Worm (Caenorhabditis elegans) whole organism, L2 larva: ENCODE data around the gene ugt-41.

Source experiments
- ama-1 ChIP-seq: fragments of 150-350 bp; optimal IDR thresholded peaks from 2 replicates; lab custom pipeline; 2018; ENCODE audit warnings: inconsistent platforms
- ceh-16 ChIP-seq: fragments of 150-350 bp; optimal IDR thresholded peaks from 2 replicates; lab custom pipeline; 2014; ENCODE audit warnings: missing biosample characterization, missing genetic modification characterization
- ceh-82 ChIP-seq: fragments of 150-350 bp; optimal IDR thresholded peaks from 2 replicates; lab custom pipeline; 2014; ENCODE audit warnings: missing biosample characterization, missing genetic modification characterization
- egl-27 ChIP-seq: sonication (generic microtip); optimal IDR thresholded peaks from 3 replicates; lab custom pipeline; 2017; ENCODE audit warnings: missing biosample characterization, missing genetic modification reagents, missing genetic modification characterization
- elt-3 ChIP-seq: sonication (generic microtip); optimal IDR thresholded peaks from 2 replicates; lab custom pipeline; 2017; ENCODE audit warnings: missing biosample characterization, missing genetic modification characterization
- fos-1 ChIP-seq: fragments of 150-350 bp; optimal IDR thresholded peaks from 2 replicates; lab custom pipeline; 2014; ENCODE audit warnings: missing biosample characterization, missing genetic modification characterization
- gmeb-1 ChIP-seq: fragments of 150-350 bp; optimal IDR thresholded peaks from 2 replicates; lab custom pipeline; 2014; ENCODE audit warnings: missing biosample characterization, missing genetic modification characterization
- lin-13 ChIP-seq: fragments of 150-350 bp; optimal IDR thresholded peaks from 2 replicates; lab custom pipeline; 2014; ENCODE audit warnings: missing biosample characterization, missing genetic modification reagents, missing genetic modification characterization
- nhr-11 ChIP-seq: fragments of 150-350 bp; optimal IDR thresholded peaks from 2 replicates; lab custom pipeline; 2014; ENCODE audit warnings: missing biosample characterization, missing genetic modification characterization
- nhr-25 ChIP-seq: fragments of 150-350 bp; sonication (generic microtip); optimal IDR thresholded peaks from 3 replicates; lab custom pipeline; 2014; ENCODE audit warnings: missing biosample characterization, missing genetic modification characterization
- zag-1 ChIP-seq: fragments of 150-350 bp; optimal IDR thresholded peaks from 2 replicates; lab custom pipeline; 2014; ENCODE audit warnings: missing biosample characterization, missing genetic modification characterization

- TF ChIP-seq lin-13 (GFP tag; lab: Kevin White, UChicago) (no peak), nhr-25 (tag; lab: Kevin White, UChicago) (no peak), elt-3 (tag; lab: Kevin White, UChicago) (no peak), zag-1 (tag; lab: Kevin White, UChicago) (no peak), egl-27 (no peak), ceh-82 (tag; lab: Kevin White, UChicago) (no peak), ceh-16 (tag; lab: Kevin White, UChicago) (no peak), gmeb-1 (tag; lab: Kevin White, UChicago) (no peak), ama-1 (no peak), fos-1 (tag; lab: Kevin White, UChicago) (no peak), nhr-11 (tag; lab: Kevin White, UChicago) (no peak)
Observed at ce11 chrV:7111276-7111675, 52.1 kb downstream of the ugt-41 start.
